Fruit fly (Drosophila melanogaster) whole organism, pupa: ENCODE measurements around the gene CG5078.

Experiments
- CG13204 ChIP-seq: fragments of 200-800 bp; sonication (Bioruptor generic); optimal IDR thresholded peaks from 2 replicates; lab custom pipeline; 2018; ENCODE audit warnings: missing biosample characterization, mild to moderate bottlenecking, missing genetic modification characterization, moderate library complexity
- CG8159 ChIP-seq: fragments of 200-800 bp; sonication (Bioruptor generic); optimal IDR thresholded peaks from 3 replicates; lab custom pipeline; 2018; ENCODE audit warnings: missing biosample characterization, mild to moderate bottlenecking, missing genetic modification characterization, moderate library complexity
- CG9948 ChIP-seq: fragments of 200-800 bp; sonication (Bioruptor generic); optimal IDR thresholded peaks from 2 replicates; lab custom pipeline; 2018; ENCODE audit warnings: missing biosample characterization, mild to moderate bottlenecking, missing genetic modification characterization, moderate library complexity
- EcR ChIP-seq: fragments of 200-800 bp; sonication (Bioruptor generic); optimal IDR thresholded peaks from 3 replicates; lab custom pipeline; 2019; ENCODE audit warnings: missing biosample characterization, missing genetic modification characterization, mild to moderate bottlenecking, moderate library complexity, missing genetic modification reagents
- Ets98B ChIP-seq: fragments of 200-800 bp; sonication (Bioruptor generic); IDR thresholded peaks from 2 replicates; pipeline ENCODE4 v1.3.6; 2022; ENCODE audit warnings: missing biosample characterization, missing genetic modification characterization

DNA sequence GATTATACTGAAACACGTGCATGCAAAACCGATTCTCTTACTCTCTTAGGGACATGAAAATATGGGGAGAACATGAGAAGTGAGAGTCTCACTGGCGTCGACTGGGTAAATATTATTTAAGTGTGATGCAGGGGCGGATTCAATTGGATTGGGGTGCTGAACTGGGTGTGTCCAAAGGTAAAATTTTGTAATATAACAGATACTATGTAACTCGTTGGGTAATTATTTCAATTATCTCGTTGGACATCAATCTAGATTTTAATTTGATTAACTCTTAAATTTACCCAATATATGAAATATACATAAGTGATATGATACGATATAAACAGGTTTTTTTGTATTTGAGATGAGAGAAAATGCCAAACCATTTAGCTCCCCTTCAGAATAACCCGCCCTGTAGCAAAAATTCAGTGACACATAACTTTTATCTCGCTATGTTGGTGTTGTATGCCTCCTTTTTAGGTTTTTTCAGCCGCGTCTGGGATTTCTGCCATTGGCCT lies 2.4 kb downstream of the CG5078 start:
- TF ChIP-seq CG8159 (tag; lab: Kevin White, UChicago) = peak; percentile 93
- peak; percentile 87 for TF ChIP-seq CG9948 (tag; lab: Kevin White, UChicago)
- TF ChIP-seq Ets98B (GFP tag; lab: Robert Waterston, UW) = peak; percentile 89
- no peak for TF ChIP-seq CG13204 (GFP tag; lab: Kevin White, UChicago)
- TF ChIP-seq EcR = peak; percentile 59
